Fruit fly (Drosophila melanogaster) whole organism, embryonic: ENCODE measurements around the gene CG7408.

Experiments used
- CG10209 ChIP-seq: fragments of 200-800 bp; sonication (Bioruptor generic); optimal IDR thresholded peaks from 3 replicates; lab custom pipeline; 2017; ENCODE audit warnings: missing biosample characterization, mild to moderate bottlenecking, missing genetic modification characterization, missing genetic modification reagents
- CG12155 ChIP-seq: fragments of 200-800 bp; sonication (Bioruptor generic); optimal IDR thresholded peaks from 3 replicates; lab custom pipeline; 2016; ENCODE audit warnings: missing biosample characterization, missing genetic modification characterization
- CG12236 ChIP-seq: fragments of 200-800 bp; sonication (Bioruptor generic); optimal IDR thresholded peaks from 2 replicates; lab custom pipeline; 2016; ENCODE audit warnings: missing biosample characterization, missing genetic modification characterization
- CG17328 ChIP-seq: fragments of 200-800 bp; sonication (Bioruptor generic); IDR thresholded peaks from 2 replicates; pipeline ENCODE4 v1.3.6; 2022; ENCODE audit warnings: missing biosample characterization, missing genetic modification characterization
- CG17829 ChIP-seq: fragments of 200-800 bp; optimal IDR thresholded peaks from 2 replicates; lab custom pipeline; 2019; ENCODE audit warnings: missing biosample characterization, mild to moderate bottlenecking, missing genetic modification characterization, moderate library complexity
- CG18476 ChIP-seq: fragments of 200-800 bp; sonication (Bioruptor generic); optimal IDR thresholded peaks from 2 replicates; lab custom pipeline; 2016; ENCODE audit warnings: missing biosample characterization, mild to moderate bottlenecking, missing genetic modification characterization
- CG18599 ChIP-seq: fragments of 200-800 bp; sonication (Bioruptor generic); optimal IDR thresholded peaks from 3 replicates; lab custom pipeline; 2017; ENCODE audit warnings: missing biosample characterization, missing genetic modification characterization, mild to moderate bottlenecking, moderate library complexity, missing genetic modification reagents
- CG2678 ChIP-seq: fragments of 200-800 bp; sonication (Bioruptor generic); optimal IDR thresholded peaks from 3 replicates; lab custom pipeline; 2019; ENCODE audit warnings: missing biosample characterization, mild to moderate bottlenecking, missing genetic modification characterization, moderate library complexity
- CG34376 ChIP-seq: fragments of 200-800 bp; sonication (Bioruptor generic); optimal IDR thresholded peaks from 2 replicates; lab custom pipeline; 2018; ENCODE audit warnings: missing biosample characterization, mild to moderate bottlenecking, missing genetic modification characterization
- CG5180 ChIP-seq: fragments of 200-800 bp; sonication (Bioruptor generic); optimal IDR thresholded peaks from 3 replicates; lab custom pipeline; 2017; ENCODE audit warnings: missing biosample characterization, missing genetic modification characterization, mild to moderate bottlenecking, moderate library complexity, missing genetic modification reagents
- CG6765 ChIP-seq: fragments of 200-800 bp; sonication (Bioruptor generic); optimal IDR thresholded peaks from 3 replicates; lab custom pipeline; 2017; ENCODE audit warnings: missing biosample characterization, mild to moderate bottlenecking, missing genetic modification characterization
- CG7372 ChIP-seq: fragments of 200-800 bp; sonication (Bioruptor generic); IDR thresholded peaks from 2 replicates; pipeline ENCODE4 v1.3.6; 2022; ENCODE audit warnings: missing biosample characterization, missing genetic modification characterization
- CG8290 ChIP-seq, 3 experiments: fragments of 200-800 bp; sonication (Bioruptor generic); optimal IDR thresholded peaks; 2 replicates each; lab custom pipeline; 2016 to 2019; ENCODE audit warnings: missing biosample characterization in 3 of 3, missing genetic modification characterization in 3 of 3, mild to moderate bottlenecking in 2 of 3, moderate library complexity in 1 of 3
- D19A ChIP-seq: fragments of 200-800 bp; optimal IDR thresholded peaks from 3 replicates; lab custom pipeline; 2019; ENCODE audit warnings: missing biosample characterization, mild to moderate bottlenecking, missing genetic modification characterization, moderate library complexity
- Dip3 ChIP-seq: fragments of 200-800 bp; sonication (Bioruptor generic); optimal IDR thresholded peaks from 3 replicates; lab custom pipeline; 2016; ENCODE audit warnings: missing biosample characterization, missing genetic modification characterization
- Drgx ChIP-seq: fragments of 200-800 bp; sonication (Bioruptor generic); IDR thresholded peaks from 2 replicates; pipeline ENCODE4 v1.3.6; 2022; ENCODE audit warnings: missing biosample characterization, missing genetic modification characterization
- Eip74EF ChIP-seq, 2 experiments: fragments of 200-800 bp in 1 of 2; fragments of >200 bp in 1 of 2; sonication (Bioruptor generic) in 1 of 2; optimal IDR thresholded peaks; 2 replicates each; lab custom pipeline; 2017 to 2019; ENCODE audit warnings: missing biosample characterization in 2 of 2, missing genetic modification characterization in 2 of 2, mild to moderate bottlenecking in 1 of 2, moderate library complexity in 1 of 2
- Ets97D ChIP-seq: fragments of 200-800 bp; sonication (Bioruptor generic); optimal IDR thresholded peaks from 3 replicates; lab custom pipeline; 2016; ENCODE audit warnings: missing biosample characterization, missing genetic modification characterization
- Fer1 ChIP-seq: fragments of 200-800 bp; sonication (Bioruptor generic); optimal IDR thresholded peaks from 2 replicates; lab custom pipeline; 2017; ENCODE audit warnings: missing biosample characterization, mild to moderate bottlenecking, missing genetic modification characterization
- GATAe ChIP-seq: fragments of 200-800 bp; sonication (Bioruptor generic); conservative IDR thresholded peaks from 2 replicates; pipeline ENCODE4 v1.3.6; 2022; ENCODE audit warnings: missing biosample characterization, missing genetic modification characterization
- H15 ChIP-seq: fragments of 200-800 bp; sonication (Bioruptor generic); IDR thresholded peaks from 3 replicates; pipeline ENCODE4 v1.3.6; 2022; ENCODE audit warnings: missing biosample characterization, missing genetic modification characterization
- HHEX ChIP-seq: fragments of 200-800 bp; sonication (Bioruptor generic); optimal IDR thresholded peaks from 3 replicates; lab custom pipeline; 2017; ENCODE audit warnings: missing biosample characterization, mild to moderate bottlenecking, missing genetic modification characterization, missing genetic modification reagents
- Hr78 ChIP-seq, 2 experiments: fragments of 200-800 bp in 1 of 2; fragments of >200 bp in 1 of 2; sonication (Bioruptor generic) in 1 of 2; optimal IDR thresholded peaks; 2 replicates each; lab custom pipeline; 2017 to 2019; ENCODE audit warnings: missing biosample characterization in 2 of 2, missing genetic modification characterization in 2 of 2, mild to moderate bottlenecking in 1 of 2, moderate library complexity in 1 of 2
- Med ChIP-seq: fragments of 200-800 bp; sonication (Bioruptor generic); peaks from one replicate; lab custom pipeline; 2016; ENCODE audit warnings: missing biosample characterization, missing genetic modification characterization, mild to moderate bottlenecking, inconsistent platforms, moderate library complexity
- Meics ChIP-seq: fragments of 200-800 bp; sonication (Bioruptor generic); optimal IDR thresholded peaks from 2 replicates; lab custom pipeline; 2017; ENCODE audit warnings: missing biosample characterization, mild to moderate bottlenecking, missing genetic modification characterization
- Ravus ChIP-seq: fragments of 200-800 bp; sonication (Bioruptor generic); IDR thresholded peaks from 2 replicates; pipeline ENCODE4 v1.3.6; 2022; ENCODE audit warnings: missing biosample characterization, missing genetic modification characterization
- Rfx ChIP-seq: fragments of 200-800 bp; sonication (Bioruptor generic); IDR thresholded peaks from 2 replicates; pipeline ENCODE4 v1.3.6; 2022; ENCODE audit warnings: missing biosample characterization, missing genetic modification characterization
- chinmo ChIP-seq: fragments of 200-800 bp; sonication (Bioruptor generic); IDR thresholded peaks from 4 replicates; pipeline ENCODE4 v1.3.6; 2022; ENCODE audit warnings: missing biosample characterization, missing genetic modification characterization; ENCODE audit not compliant: partially characterized antibody
- cwo ChIP-seq: fragments of 200-800 bp; sonication (Bioruptor generic); optimal IDR thresholded peaks from 3 replicates; lab custom pipeline; 2017; ENCODE audit warnings: missing biosample characterization, missing genetic modification characterization, mild to moderate bottlenecking, moderate library complexity, missing genetic modification reagents
- danr ChIP-seq: fragments of 200-800 bp; sonication (Bioruptor generic); IDR thresholded peaks from 2 replicates; pipeline ENCODE4 v1.3.6; 2022; ENCODE audit warnings: missing biosample characterization, missing genetic modification characterization
- exex ChIP-seq: fragments of 200-800 bp; sonication (Bioruptor generic); optimal IDR thresholded peaks from 4 replicates; lab custom pipeline; 2018; ENCODE audit warnings: missing biosample characterization, mild to moderate bottlenecking, missing genetic modification characterization, moderate library complexity
- grau ChIP-seq: fragments of 200-800 bp; optimal IDR thresholded peaks from 3 replicates; lab custom pipeline; 2019; ENCODE audit warnings: missing biosample characterization, mild to moderate bottlenecking, missing genetic modification characterization, moderate library complexity
- grn ChIP-seq: fragments of 200-800 bp; sonication (Bioruptor generic); optimal IDR thresholded peaks from 3 replicates; lab custom pipeline; 2017; ENCODE audit warnings: missing biosample characterization, missing genetic modification characterization
- lab ChIP-seq: fragments of 200-800 bp; sonication (Bioruptor generic); optimal IDR thresholded peaks from 3 replicates; lab custom pipeline; 2017; ENCODE audit warnings: missing biosample characterization, missing genetic modification characterization, mild to moderate bottlenecking, moderate library complexity, missing genetic modification reagents
- lilli ChIP-seq: fragments of 200-800 bp; sonication (Bioruptor generic); optimal IDR thresholded peaks from 3 replicates; lab custom pipeline; 2016; ENCODE audit warnings: missing biosample characterization, missing genetic modification characterization
- lov ChIP-seq, 2 experiments: fragments of 200-800 bp in 1 of 2; fragments of >200 bp in 1 of 2; sonication (Bioruptor generic) in 1 of 2; IDR thresholded peaks in 1 of 2; optimal IDR thresholded peaks in 1 of 2; 2 replicates in 1 of 2; 3 replicates in 1 of 2; pipeline versions ENCODE4 v1.3.6 to Lab custom; 2017 to 2022; ENCODE audit warnings: missing biosample characterization in 1 of 2, missing genetic modification characterization in 1 of 2
- mirr ChIP-seq: fragments of 200-800 bp; sonication (Bioruptor generic); optimal IDR thresholded peaks from 3 replicates; lab custom pipeline; 2018; ENCODE audit warnings: missing biosample characterization, mild to moderate bottlenecking, missing genetic modification characterization
- row ChIP-seq: fragments of 200-800 bp; sonication (Bioruptor generic); IDR thresholded peaks from 3 replicates; pipeline ENCODE4 v1.3.6; 2022; ENCODE audit warnings: missing biosample characterization, missing genetic modification characterization
- sd ChIP-seq: fragments of 200-800 bp; sonication (Bioruptor generic); optimal IDR thresholded peaks from 3 replicates; lab custom pipeline; 2018; ENCODE audit warnings: missing biosample characterization, mild to moderate bottlenecking, missing genetic modification characterization, moderate library complexity
- stc ChIP-seq: fragments of 200-800 bp; sonication (Bioruptor generic); IDR thresholded peaks from 2 replicates; pipeline ENCODE4 v1.3.6; 2022; ENCODE audit warnings: missing biosample characterization, missing genetic modification characterization
- sug ChIP-seq: fragments of 200-800 bp; optimal IDR thresholded peaks from 2 replicates; lab custom pipeline; 2019; ENCODE audit warnings: missing biosample characterization, mild to moderate bottlenecking, missing genetic modification characterization, moderate library complexity
- ttk ChIP-seq: fragments of 200-800 bp; sonication (Bioruptor generic); IDR thresholded peaks from 2 replicates; pipeline ENCODE4 v2.1.2; 2022; ENCODE audit warnings: missing biosample characterization, missing genetic modification characterization
- wek ChIP-seq: fragments of 200-800 bp; sonication (Bioruptor generic); optimal IDR thresholded peaks from 3 replicates; lab custom pipeline; 2018; ENCODE audit warnings: missing biosample characterization, mild to moderate bottlenecking, missing genetic modification characterization, moderate library complexity
- zfh1 ChIP-seq: fragments of 200-800 bp; sonication (Bioruptor generic); IDR thresholded peaks from 3 replicates; pipeline ENCODE4 v1.3.6; 2022; ENCODE audit warnings: missing biosample characterization, missing genetic modification characterization

Gene CG7408

DNA sequence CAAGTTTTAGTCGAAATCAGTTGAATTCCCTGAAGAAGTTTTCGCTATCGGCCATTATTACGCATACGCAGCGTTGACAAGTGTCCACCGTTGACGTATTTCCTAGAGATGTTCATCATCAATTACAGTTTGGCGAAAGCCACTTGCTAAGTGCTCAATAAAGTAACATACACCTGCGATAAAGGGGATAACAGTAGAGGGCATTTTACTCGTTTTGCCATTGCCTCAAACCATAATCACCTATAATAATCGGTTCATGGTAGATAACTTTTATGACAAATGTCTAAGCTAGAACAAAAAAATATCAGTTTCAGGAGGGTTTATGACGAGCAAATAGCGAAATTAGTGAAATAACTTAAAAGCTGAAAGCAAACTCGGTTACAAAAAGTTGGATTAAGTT is 23.7 kb downstream of the CG7408 start:
- TF ChIP-seq danr (GFP tag; lab: Robert Waterston, UW) (no peak), CG5180 (GFP tag; lab: Kevin White, UChicago) (no peak), CG2678 (tag; lab: Kevin White, UChicago) (peak; percentile 6), CG7372 (0 out of 2 replicates have a peak, but pooled peaks have one; percentile 13), ttk (no peak)

DNA sequence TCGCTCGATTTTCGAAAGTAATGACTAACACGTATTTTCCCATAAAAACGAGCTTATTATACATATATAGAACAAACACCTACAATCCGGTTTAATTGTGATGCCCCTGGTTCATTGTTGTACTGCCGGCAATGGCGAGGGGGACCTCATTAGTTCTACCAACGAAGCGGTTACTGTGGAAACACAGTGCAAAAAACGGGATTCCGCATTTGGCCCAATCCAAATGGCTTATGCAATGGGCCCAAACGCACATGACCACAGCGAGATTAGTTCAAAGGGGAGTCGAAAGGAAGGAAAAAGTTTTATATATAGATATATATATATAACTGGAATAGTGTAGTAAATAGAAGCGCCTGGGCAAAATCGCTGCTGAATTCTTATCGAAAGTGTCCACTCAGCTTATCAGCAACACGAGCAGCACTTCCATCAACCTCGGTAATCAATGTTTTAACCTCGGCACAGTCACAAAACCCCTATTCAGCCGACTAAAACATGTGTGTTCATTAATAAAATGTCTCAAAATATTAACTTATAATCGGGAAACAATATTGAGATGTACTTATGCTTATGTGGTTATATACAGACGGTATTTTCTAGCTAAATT is 25.0 kb downstream of the CG7408 start:
- no peak for TF ChIP-seq Eip74EF (GFP tag; optimal IDR thresholded peaks at IDR 0.05; lab: Kevin White, UChicago)
- no peak for TF ChIP-seq Fer1 (GFP tag; lab: Kevin White, UChicago)
- peak; percentile 68 for TF ChIP-seq cwo (GFP tag; lab: Kevin White, UChicago)
- peak; percentile 24 for TF ChIP-seq CG18476 (GFP tag; lab: Kevin White, UChicago)
- peak; percentile 53 for TF ChIP-seq exex
- TF ChIP-seq Ravus (GFP tag; lab: Robert Waterston, UW), result no peak
- peak; percentile 13 for TF ChIP-seq CG34376 (GFP tag; lab: Kevin White, UChicago)
- peak; percentile 60 for TF ChIP-seq sug (tag; lab: Kevin White, UChicago)
- no peak for TF ChIP-seq CG17829 (tag; lab: Kevin White, UChicago)
- TF ChIP-seq CG18599 (GFP tag; lab: Kevin White, UChicago), result peak; percentile 21
- peak; percentile 60 for TF ChIP-seq mirr (GFP tag; lab: Kevin White, UChicago)
- TF ChIP-seq Drgx (GFP tag; lab: Robert Waterston, UW), result 0 out of 2 replicates have a peak, but pooled peaks have one; percentile 18
- TF ChIP-seq row (GFP tag; lab: Robert Waterston, UW), result 0 out of 3 replicates have a peak, but pooled peaks have one; percentile 8
- TF ChIP-seq Meics (GFP tag; lab: Kevin White, UChicago), result no peak
- TF ChIP-seq, all 482 proteins: peak for 9

DNA sequence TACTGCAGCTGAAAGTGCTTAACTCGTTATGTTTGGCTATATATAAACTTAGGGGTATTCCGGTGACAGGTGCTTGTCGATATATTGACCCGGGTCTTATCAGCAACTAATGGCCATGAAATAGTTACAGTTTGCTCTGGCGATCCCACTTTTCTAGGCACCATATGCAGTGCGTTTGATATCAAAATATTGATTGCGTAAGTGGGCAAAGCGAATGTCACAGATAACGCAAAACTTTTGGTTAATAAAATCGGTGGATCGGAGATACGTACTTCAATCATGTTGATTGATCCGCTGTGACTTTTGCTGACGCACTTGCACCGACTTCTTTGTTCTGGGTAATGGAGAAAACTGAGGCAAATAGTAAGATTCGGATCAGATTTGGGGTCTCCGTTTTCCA is 25.7 kb downstream of the CG7408 start:
- TF ChIP-seq GATAe (GFP tag; lab: Robert Waterston, UW) (peak; percentile 43; the same call in 1 of the 2 replicates), Ets97D (GFP tag; lab: Kevin White, UChicago) (no peak), sd (peak; percentile 3), zfh1 (GFP tag; lab: Robert Waterston, UW) (0 out of 3 replicates have a peak, but pooled peaks have one; percentile 8), Hr78 (GFP tag; optimal IDR thresholded peaks at IDR 0.05; lab: Kevin White, UChicago) (peak in 1 of 2 experiments; percentile 30), HHEX (no peak), row (GFP tag; lab: Robert Waterston, UW) (peak; percentile 15; the same call in 1 of the 3 replicates), CG6765 (GFP tag; lab: Kevin White, UChicago) (no peak), CG17328 (GFP tag; lab: Robert Waterston, UW) (no peak), Rfx (GFP tag; lab: Robert Waterston, UW) (0 out of 2 replicates have a peak, but pooled peaks have one; percentile 14), lilli (GFP tag; lab: Kevin White, UChicago) (peak; percentile 4), Dip3 (GFP tag; lab: Kevin White, UChicago) (no peak), CG2678 (tag; lab: Kevin White, UChicago) (no peak), grn (GFP tag; lab: Kevin White, UChicago) (peak; percentile 64), lab (peak; percentile 8), CG10209 (peak; percentile 0), Med (peak; percentile 69), stc (GFP tag; lab: Robert Waterston, UW) (0 out of 2 replicates have a peak, but pooled peaks have one; percentile 6), H15 (GFP tag; lab: Robert Waterston, UW) (0 out of 3 replicates have a peak, but pooled peaks have one; percentile 16), CG12236 (GFP tag; lab: Kevin White, UChicago) (no peak), lov (optimal IDR thresholded peaks at IDR 0.05; lab: Kevin White, UChicago) (no peak), lov (GFP tag; IDR thresholded peaks at IDR 0.05; lab: Robert Waterston, UW) (0 out of 3 replicates have a peak, but pooled peaks have one; percentile 33), CG12155 (GFP tag; lab: Kevin White, UChicago) (peak; percentile 13), chinmo (peak; percentile 73; the same call in 1 of the 4 replicates), CG8290 (GFP tag; optimal IDR thresholded peaks at IDR 0.05; lab: Kevin White, UChicago) (no peak), CG8290 (tag; optimal IDR thresholded peaks at IDR 0.05; lab: Kevin White, UChicago) (peak in 1 of 2 experiments; percentile 41), wek (GFP tag; lab: Kevin White, UChicago) (peak; percentile 81), grau (tag; lab: Kevin White, UChicago) (peak; percentile 45), D19A (tag; lab: Kevin White, UChicago) (no peak)
